Fruit fly (Drosophila melanogaster) whole organism, embryonic: Measurements from ENCODE around the gene CG17154.

ENCODE experiments used
- Bdp1 ChIP-seq: fragments of 200-800 bp; sonication (Bioruptor generic); optimal IDR thresholded peaks from 3 replicates; lab custom pipeline; 2016; ENCODE audit warnings: missing biosample characterization, missing genetic modification characterization
- CG10366 ChIP-seq: fragments of 200-800 bp; sonication (Bioruptor generic); IDR thresholded peaks from 2 replicates; pipeline ENCODE4 v1.3.6; 2022; ENCODE audit warnings: missing biosample characterization, missing genetic modification characterization
- CG13287 ChIP-seq: fragments of 200-800 bp; sonication (Bioruptor generic); IDR thresholded peaks from 2 replicates; pipeline ENCODE4 v1.3.6; 2022; ENCODE audit warnings: missing biosample characterization, missing genetic modification characterization; ENCODE audit not compliant: partially characterized antibody
- CG15514 ChIP-seq: fragments of 200-800 bp; sonication (Bioruptor generic); optimal IDR thresholded peaks from 3 replicates; lab custom pipeline; 2017; ENCODE audit warnings: missing biosample characterization, missing genetic modification characterization, mild to moderate bottlenecking, moderate library complexity, missing genetic modification reagents
- CG17359 ChIP-seq: fragments of 200-800 bp; sonication (Bioruptor generic); optimal IDR thresholded peaks from 3 replicates; lab custom pipeline; 2018; ENCODE audit warnings: missing biosample characterization, mild to moderate bottlenecking, missing genetic modification characterization, moderate library complexity
- CG17912 ChIP-seq: fragments of 200-800 bp; sonication (Bioruptor generic); optimal IDR thresholded peaks from 2 replicates; lab custom pipeline; 2018; ENCODE audit warnings: missing biosample characterization, mild to moderate bottlenecking, missing genetic modification characterization
- CG7271 ChIP-seq: fragments of 200-800 bp; sonication (Bioruptor generic); optimal IDR thresholded peaks from 2 replicates; lab custom pipeline; 2018; ENCODE audit warnings: missing biosample characterization, mild to moderate bottlenecking, missing genetic modification characterization, moderate library complexity
- CG7372 ChIP-seq: fragments of 200-800 bp; sonication (Bioruptor generic); IDR thresholded peaks from 2 replicates; pipeline ENCODE4 v1.3.6; 2022; ENCODE audit warnings: missing biosample characterization, missing genetic modification characterization
- CG8359 ChIP-seq: fragments of 200-800 bp; sonication (Bioruptor generic); optimal IDR thresholded peaks from 2 replicates; lab custom pipeline; 2017; ENCODE audit warnings: missing biosample characterization, mild to moderate bottlenecking, missing genetic modification characterization, borderline replicate concordance
- CG8944 ChIP-seq: fragments of 200-800 bp; sonication (Bioruptor generic); optimal IDR thresholded peaks from 3 replicates; lab custom pipeline; 2016; ENCODE audit warnings: missing biosample characterization, missing genetic modification characterization
- CG9437 ChIP-seq: fragments of 200-800 bp; sonication (Bioruptor generic); optimal IDR thresholded peaks from 2 replicates; lab custom pipeline; 2018; ENCODE audit warnings: missing biosample characterization, mild to moderate bottlenecking, missing genetic modification characterization
- CG9797 ChIP-seq: fragments of 200-800 bp; sonication (Bioruptor generic); optimal IDR thresholded peaks from 3 replicates; lab custom pipeline; 2018; ENCODE audit warnings: missing biosample characterization, mild to moderate bottlenecking, missing genetic modification characterization
- Camta ChIP-seq: fragments of 200-800 bp; sonication (Bioruptor generic); optimal IDR thresholded peaks from 2 replicates; lab custom pipeline; 2016; ENCODE audit warnings: missing biosample characterization, missing genetic modification characterization
- CkIIα-i1 ChIP-seq: fragments of 200-800 bp; sonication (Bioruptor generic); IDR thresholded peaks from 2 replicates; pipeline ENCODE4 v1.3.6; 2022; ENCODE audit warnings: missing biosample characterization, missing genetic modification characterization
- Eip74EF ChIP-seq, 2 experiments: fragments of 200-800 bp in 1 of 2; fragments of >200 bp in 1 of 2; sonication (Bioruptor generic) in 1 of 2; optimal IDR thresholded peaks; 2 replicates each; lab custom pipeline; 2017 to 2019; ENCODE audit warnings: missing biosample characterization in 2 of 2, missing genetic modification characterization in 2 of 2, mild to moderate bottlenecking in 1 of 2, moderate library complexity in 1 of 2
- Fer2 ChIP-seq: fragments of 200-800 bp; sonication (Bioruptor generic); optimal IDR thresholded peaks from 2 replicates; lab custom pipeline; 2018; ENCODE audit warnings: missing biosample characterization, mild to moderate bottlenecking, missing genetic modification characterization, moderate library complexity
- HHEX ChIP-seq: fragments of 200-800 bp; sonication (Bioruptor generic); optimal IDR thresholded peaks from 3 replicates; lab custom pipeline; 2017; ENCODE audit warnings: missing biosample characterization, mild to moderate bottlenecking, missing genetic modification characterization, missing genetic modification reagents
- Hmr ChIP-seq: fragments of 200-800 bp; sonication (Bioruptor generic); optimal IDR thresholded peaks from 3 replicates; lab custom pipeline; 2017; ENCODE audit warnings: mild to moderate bottlenecking, missing biosample characterization, missing genetic modification reagents, missing genetic modification characterization
- Hr39 ChIP-seq: fragments of >200 bp; optimal IDR thresholded peaks from 2 replicates; lab custom pipeline; 2017
- Kr ChIP-seq: fragments of 200-800 bp; sonication (Bioruptor generic); optimal IDR thresholded peaks from 2 replicates; lab custom pipeline; 2017; ENCODE audit warnings: missing biosample characterization, mild to moderate bottlenecking, missing genetic modification characterization
- Oli ChIP-seq: fragments of 200-800 bp; sonication (Bioruptor generic); optimal IDR thresholded peaks from 2 replicates; lab custom pipeline; 2018; ENCODE audit warnings: missing biosample characterization, mild to moderate bottlenecking, missing genetic modification characterization, moderate library complexity
- Six4 ChIP-seq: fragments of 200-800 bp; sonication (Bioruptor generic); optimal IDR thresholded peaks from 2 replicates; lab custom pipeline; 2016; ENCODE audit warnings: missing biosample characterization, missing genetic modification characterization
- TFAM ChIP-seq: fragments of 200-800 bp; sonication (Bioruptor generic); optimal IDR thresholded peaks from 2 replicates; lab custom pipeline; 2017; ENCODE audit warnings: missing biosample characterization, missing genetic modification characterization, inconsistent platforms
- ab ChIP-seq: fragments of 200-800 bp; sonication (Bioruptor generic); optimal IDR thresholded peaks from 2 replicates; lab custom pipeline; 2016; ENCODE audit warnings: missing biosample characterization, missing genetic modification characterization
- ac ChIP-seq: fragments of 200-800 bp; sonication (Bioruptor generic); optimal IDR thresholded peaks from 3 replicates; lab custom pipeline; 2017; ENCODE audit warnings: missing biosample characterization, mild to moderate bottlenecking, missing genetic modification characterization
- bab2 ChIP-seq: fragments of 200-800 bp; sonication (Bioruptor generic); optimal IDR thresholded peaks from 2 replicates; lab custom pipeline; 2016; ENCODE audit warnings: missing biosample characterization, missing genetic modification characterization
- bcd ChIP-seq: fragments of 200-800 bp; sonication (Bioruptor generic); optimal IDR thresholded peaks from 2 replicates; lab custom pipeline; 2017; ENCODE audit warnings: missing biosample characterization, mild to moderate bottlenecking, missing genetic modification characterization
- chm ChIP-seq: fragments of 200-800 bp; sonication (Bioruptor generic); IDR thresholded peaks from 2 replicates; pipeline ENCODE4 v1.3.6; 2022; ENCODE audit warnings: missing biosample characterization, missing genetic modification characterization
- dmrt11E ChIP-seq: fragments of 200-800 bp; sonication (Bioruptor generic); optimal IDR thresholded peaks from 3 replicates; lab custom pipeline; 2018; ENCODE audit warnings: missing biosample characterization, mild to moderate bottlenecking, missing genetic modification characterization, moderate library complexity
- dmrt99B ChIP-seq: fragments of 200-800 bp; sonication (Bioruptor generic); optimal IDR thresholded peaks from 2 replicates; lab custom pipeline; 2018; ENCODE audit warnings: missing biosample characterization, mild to moderate bottlenecking, missing genetic modification characterization, moderate library complexity
- ewg ChIP-seq: fragments of 200-800 bp; sonication (Bioruptor generic); optimal IDR thresholded peaks from 3 replicates; lab custom pipeline; 2017; ENCODE audit warnings: mild to moderate bottlenecking, missing biosample characterization, missing genetic modification reagents, missing genetic modification characterization
- ftz-f1 ChIP-seq: fragments of 200-800 bp; sonication (Bioruptor generic); optimal IDR thresholded peaks from 2 replicates; lab custom pipeline; 2016; ENCODE audit warnings: missing biosample characterization, missing genetic modification characterization
- gce ChIP-seq: fragments of 200-800 bp; sonication (Bioruptor generic); IDR thresholded peaks from 3 replicates; pipeline ENCODE4 v1.3.6; 2022; ENCODE audit warnings: missing biosample characterization, missing genetic modification characterization
- her ChIP-seq: fragments of 200-800 bp; sonication (Bioruptor generic); optimal IDR thresholded peaks from 2 replicates; lab custom pipeline; 2016; ENCODE audit warnings: missing biosample characterization, missing genetic modification characterization
- jigr1 ChIP-seq: fragments of 200-800 bp; sonication (Bioruptor generic); IDR thresholded peaks from 3 replicates; pipeline ENCODE4 v1.3.6; 2022; ENCODE audit warnings: missing biosample characterization, missing genetic modification characterization
- kni ChIP-seq: fragments of 200-800 bp; sonication (Bioruptor generic); optimal IDR thresholded peaks from 3 replicates; lab custom pipeline; 2017; ENCODE audit warnings: mild to moderate bottlenecking, missing biosample characterization, missing genetic modification reagents, missing genetic modification characterization
- odd ChIP-seq: fragments of 200-800 bp; sonication (Bioruptor generic); optimal IDR thresholded peaks from 2 replicates; lab custom pipeline; 2017; ENCODE audit warnings: missing biosample characterization, mild to moderate bottlenecking, missing genetic modification characterization
- pb ChIP-seq: fragments of 200-800 bp; sonication (Bioruptor generic); optimal IDR thresholded peaks from 3 replicates; lab custom pipeline; 2016; ENCODE audit warnings: missing biosample characterization, missing genetic modification characterization
- peb ChIP-seq: fragments of 200-800 bp; sonication (Bioruptor generic); IDR thresholded peaks from 2 replicates; pipeline ENCODE4 v1.3.6; 2022; ENCODE audit warnings: missing biosample characterization, missing genetic modification characterization
- phol ChIP-seq: fragments of 200-800 bp; sonication (Bioruptor generic); optimal IDR thresholded peaks from 3 replicates; lab custom pipeline; 2018; ENCODE audit warnings: missing biosample characterization, mild to moderate bottlenecking, missing genetic modification characterization, moderate library complexity
- salm ChIP-seq: fragments of 200-800 bp; sonication (Bioruptor generic); optimal IDR thresholded peaks from 2 replicates; lab custom pipeline; 2018; ENCODE audit warnings: missing biosample characterization, mild to moderate bottlenecking, missing genetic modification characterization
- slou ChIP-seq: fragments of 200-800 bp; sonication (Bioruptor generic); optimal IDR thresholded peaks from 3 replicates; lab custom pipeline; 2016; ENCODE audit warnings: missing biosample characterization, missing genetic modification characterization
- tio ChIP-seq: fragments of 200-800 bp; sonication (Bioruptor generic); optimal IDR thresholded peaks from 2 replicates; lab custom pipeline; 2017; ENCODE audit warnings: missing biosample characterization, missing genetic modification characterization, inconsistent platforms
- tna ChIP-seq: fragments of 200-800 bp; sonication (Bioruptor generic); IDR thresholded peaks from 2 replicates; pipeline ENCODE4 v1.3.6; 2022; ENCODE audit warnings: missing biosample characterization, missing genetic modification characterization; ENCODE audit not compliant: partially characterized antibody
- trem ChIP-seq: fragments of 200-800 bp; optimal IDR thresholded peaks from 3 replicates; lab custom pipeline; 2019; ENCODE audit warnings: missing biosample characterization, mild to moderate bottlenecking, missing genetic modification characterization, moderate library complexity
- unc-4 ChIP-seq: fragments of 200-800 bp; sonication (Bioruptor generic); IDR thresholded peaks from 2 replicates; pipeline ENCODE4 v1.3.6; 2022; ENCODE audit warnings: missing biosample characterization, missing genetic modification characterization; ENCODE audit not compliant: partially characterized antibody
- vvl ChIP-seq: fragments of 200-800 bp; sonication (Bioruptor generic); IDR thresholded peaks from 2 replicates; pipeline ENCODE4 v1.3.6; 2022; ENCODE audit warnings: missing biosample characterization, missing genetic modification characterization
- zen2 ChIP-seq: fragments of 200-800 bp; sonication (Bioruptor generic); IDR thresholded peaks from 3 replicates; pipeline ENCODE4 v1.3.6; 2022; ENCODE audit warnings: missing biosample characterization, missing genetic modification characterization; ENCODE audit not compliant: partially characterized antibody
- zfh2 ChIP-seq: fragments of 200-800 bp; sonication (Bioruptor generic); optimal IDR thresholded peaks from 2 replicates; lab custom pipeline; 2016; ENCODE audit warnings: missing biosample characterization, missing genetic modification characterization

The CG17154 gene

DNA sequence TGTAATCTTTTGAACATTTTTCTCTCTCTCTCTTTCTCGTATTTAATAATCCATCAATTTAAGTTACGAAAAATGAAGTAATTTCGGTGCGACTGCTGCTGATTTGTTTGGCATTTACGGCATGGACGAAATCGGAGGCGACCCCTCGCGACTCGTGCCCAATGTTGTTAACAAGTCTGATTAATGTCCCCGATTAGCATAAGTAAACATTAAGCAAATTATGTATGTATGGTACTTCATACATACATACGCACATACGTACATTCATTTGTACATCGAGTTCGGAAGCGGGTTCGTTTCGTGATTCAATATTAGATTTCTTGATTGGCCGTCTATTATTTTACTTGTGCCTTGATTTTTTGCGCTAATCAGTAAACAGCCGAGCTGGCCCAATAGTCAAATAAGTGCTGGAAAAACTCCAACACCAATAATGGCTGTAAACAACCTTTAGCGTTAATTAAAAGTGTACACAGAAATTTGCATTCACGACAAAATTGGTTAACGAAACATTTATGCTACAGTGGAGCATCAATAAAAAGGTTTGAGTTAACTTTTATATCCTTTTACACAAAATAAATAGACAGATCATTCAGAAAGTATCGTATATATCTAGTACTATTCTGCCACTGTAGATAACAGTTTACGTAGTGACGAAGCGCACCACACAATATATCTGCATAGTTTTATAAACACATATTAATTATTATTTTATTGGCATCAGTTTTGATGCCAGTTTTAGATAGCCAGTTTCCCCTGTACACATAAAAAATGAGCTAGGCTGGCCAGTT lies 2.7 kb downstream of the CG17154 start (continued):
- no peak for TF ChIP-seq TFAM
- no peak for TF ChIP-seq Hr39 (lab: Kevin White, UChicago)
- no peak for TF ChIP-seq trem (tag; lab: Kevin White, UChicago)
- peak; percentile 13 for TF ChIP-seq ewg (GFP tag; lab: Kevin White, UChicago)
- no peak for TF ChIP-seq CG9797 (GFP tag; lab: Kevin White, UChicago)
- no peak for TF ChIP-seq CG13287
- TF ChIP-seq zfh2 (GFP tag; lab: Kevin White, UChicago): peak; percentile 37
- no peak for TF ChIP-seq her (GFP tag; lab: Kevin White, UChicago)
- TF ChIP-seq Bdp1 (GFP tag; lab: Kevin White, UChicago): no peak
- peak; percentile 50 for TF ChIP-seq bcd (GFP tag; lab: Kevin White, UChicago)
- no peak for TF ChIP-seq Fer2 (tag; lab: Kevin White, UChicago)
- TF ChIP-seq CkIIα-i1 (GFP tag; lab: Robert Waterston, UW): no peak
- TF ChIP-seq Kr (GFP tag; lab: Kevin White, UChicago): no peak
- TF ChIP-seq CG8944 (GFP tag; lab: Kevin White, UChicago): no peak
- no peak for TF ChIP-seq Eip74EF (GFP tag; optimal IDR thresholded peaks at IDR 0.05; lab: Kevin White, UChicago)
- TF ChIP-seq kni: no peak
- TF ChIP-seq CG9437 (GFP tag; lab: Kevin White, UChicago): peak; percentile 37
- TF ChIP-seq CG7271 (tag; lab: Kevin White, UChicago): no peak
- peak; percentile 8 for TF ChIP-seq ab (GFP tag; lab: Kevin White, UChicago)
- TF ChIP-seq Hmr (GFP tag; lab: Kevin White, UChicago): peak; percentile 52
- no peak for TF ChIP-seq salm (tag; lab: Kevin White, UChicago)
- TF ChIP-seq Six4: no peak
- no peak for TF ChIP-seq unc-4 (GFP tag; lab: Robert Waterston, UW)
- peak; percentile 50 for TF ChIP-seq CG7372 (GFP tag; lab: Robert Waterston, UW)
- no peak for TF ChIP-seq tna (GFP tag; lab: Robert Waterston, UW)
- TF ChIP-seq HHEX (GFP tag; lab: Kevin White, UChicago): peak; percentile 65
- TF ChIP-seq vvl: peak; percentile 56; the same call in 1 of the 2 replicates
- TF ChIP-seq bab2 (GFP tag; lab: Kevin White, UChicago): peak; percentile 43
- TF ChIP-seq chm (GFP tag; lab: Robert Waterston, UW): no peak
- no peak; the same call in 1 of the 2 replicates for TF ChIP-seq CG10366 (GFP tag; lab: Robert Waterston, UW)
- no peak for TF ChIP-seq CG17912 (GFP tag; lab: Kevin White, UChicago)
- peak; percentile 34 for TF ChIP-seq slou
- TF ChIP-seq ftz-f1 (GFP tag; lab: Kevin White, UChicago): no peak
- no peak for TF ChIP-seq ac
- no peak; the same call in 2 of the 3 replicates for TF ChIP-seq gce
- TF ChIP-seq jigr1 (GFP tag; lab: Robert Waterston, UW): 0 out of 3 replicates have a peak, but pooled peaks have one; percentile 36
- peak; percentile 43 for TF ChIP-seq CG15514 (GFP tag; lab: Kevin White, UChicago)
- TF ChIP-seq dmrt11E (tag; lab: Kevin White, UChicago): no peak
- peak; percentile 50 for TF ChIP-seq CG17359 (tag; lab: Kevin White, UChicago)
- TF ChIP-seq CG8359: no peak
- TF ChIP-seq tio (GFP tag; lab: Kevin White, UChicago): peak; percentile 47
- no peak for TF ChIP-seq pb
- peak; percentile 53 for TF ChIP-seq odd (GFP tag; lab: Kevin White, UChicago)
- TF ChIP-seq Oli: peak; percentile 74
- no peak for TF ChIP-seq Camta (GFP tag; lab: Kevin White, UChicago)
- TF ChIP-seq dmrt99B (tag; lab: Kevin White, UChicago): peak; percentile 78
- no peak for TF ChIP-seq zen2 (GFP tag; lab: Robert Waterston, UW)
- no peak; the same call in 1 of the 2 replicates for TF ChIP-seq peb
- TF ChIP-seq phol (tag; lab: Kevin White, UChicago): peak; percentile 53
